Fruit fly (Drosophila melanogaster) whole organism, adult: Measurements from ENCODE around the gene CG10341.

ENCODE experiments used
- CG11617 ChIP-seq: fragments of 200-800 bp; sonication (Bioruptor generic); optimal IDR thresholded peaks from 2 replicates; lab custom pipeline; 2017; ENCODE audit warnings: mild to moderate bottlenecking, missing biosample characterization, missing genetic modification reagents, missing genetic modification characterization
- CG1620 ChIP-seq: fragments of 200-800 bp; sonication (Bioruptor generic); optimal IDR thresholded peaks from 2 replicates; lab custom pipeline; 2016; ENCODE audit warnings: missing biosample characterization, missing genetic modification characterization
- CG33017 ChIP-seq: fragments of 200-800 bp; sonication (Bioruptor generic); optimal IDR thresholded peaks from 2 replicates; lab custom pipeline; 2018; ENCODE audit warnings: missing biosample characterization, mild to moderate bottlenecking, missing genetic modification characterization, moderate library complexity
- Clk ChIP-seq: fragments of 200-800 bp; sonication (Bioruptor generic); optimal IDR thresholded peaks from 2 replicates; lab custom pipeline; 2017; ENCODE audit warnings: missing biosample characterization, missing genetic modification characterization
- Hr96 ChIP-seq: fragments of 200-800 bp; sonication (Bioruptor generic); optimal IDR thresholded peaks from 2 replicates; lab custom pipeline; 2016; ENCODE audit warnings: missing biosample characterization, missing genetic modification characterization
- Mnt ChIP-seq: fragments of 200-800 bp; sonication (Bioruptor generic); optimal IDR thresholded peaks from 2 replicates; lab custom pipeline; 2016; ENCODE audit warnings: missing biosample characterization, mild to moderate bottlenecking, missing genetic modification characterization
- cnc ChIP-seq, 2 experiments: fragments of >200 bp; optimal IDR thresholded peaks; 2 replicates each; lab custom pipeline; 2017
- ovo ChIP-seq: fragments of 200-800 bp; sonication (Bioruptor generic); optimal IDR thresholded peaks from 2 replicates; lab custom pipeline; 2016; ENCODE audit warnings: missing biosample characterization, missing genetic modification characterization
- tj ChIP-seq: fragments of 200-800 bp; sonication (Bioruptor generic); optimal IDR thresholded peaks from 3 replicates; lab custom pipeline; 2017; ENCODE audit warnings: missing biosample characterization, mild to moderate bottlenecking, missing genetic modification characterization, moderate library complexity

- TF ChIP-seq cnc (optimal IDR thresholded peaks at IDR 0.05; lab: Kevin White, UChicago) (no peak), CG11617 (GFP tag; lab: Kevin White, UChicago) (no peak), ovo (GFP tag; lab: Kevin White, UChicago) (no peak), Mnt (no peak), CG1620 (GFP tag; lab: Kevin White, UChicago) (no peak), Hr96 (GFP tag; lab: Kevin White, UChicago) (no peak), tj (GFP tag; lab: Kevin White, UChicago) (no peak), Clk (no peak), CG33017 (tag; lab: Kevin White, UChicago) (no peak)
Observed at dm6 chr2L:18663395-18663794, 35.1 kb upstream of the CG10341 start.
